Fruit fly (Drosophila melanogaster) whole organism: Measurements from ENCODE around the gene obe.

ENCODE experiments used
- Dll ChIP-seq: fragments of >200 bp; optimal IDR thresholded peaks from 2 replicates; lab custom pipeline; 2017
- EcR ChIP-seq, 2 experiments: fragments of >200 bp; optimal IDR thresholded peaks; 2 replicates each; lab custom pipeline; 2017; ENCODE audit warnings: missing biosample characterization in 2 of 2, missing genetic modification characterization in 2 of 2, missing genetic modification reagents in 2 of 2

DNA sequence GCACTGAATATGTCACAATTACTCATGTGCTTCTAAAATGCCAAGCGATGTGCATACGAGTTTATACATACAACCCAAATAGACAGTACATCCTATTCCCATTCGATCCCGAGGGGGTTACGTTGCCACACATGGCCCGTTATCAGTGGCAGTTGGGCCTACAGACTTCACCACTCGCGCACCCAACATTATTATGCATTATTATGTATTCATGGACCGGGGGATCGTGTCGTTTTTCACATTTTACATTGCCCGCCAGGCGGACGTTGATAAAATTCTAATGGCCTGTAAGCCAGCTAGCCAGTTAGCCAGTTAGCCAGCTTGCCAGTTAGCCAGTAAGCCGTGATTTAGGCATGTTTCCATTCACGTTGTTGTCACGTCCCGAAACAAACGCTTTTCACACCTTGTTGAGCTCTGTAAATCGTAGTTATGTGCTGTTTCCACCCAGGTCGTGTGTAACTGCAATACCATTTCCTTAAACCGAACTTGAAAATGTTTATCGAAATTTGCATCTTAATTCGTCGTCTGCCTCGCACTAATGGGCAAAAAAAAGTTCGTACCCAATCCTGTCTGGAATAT, 12.4 kb upstream of the obe start:
- TF ChIP-seq Dll (lab: Kevin White, UChicago) (no peak), EcR (GFP tag; optimal IDR thresholded peaks at IDR 0.05; lab: Kevin White, UChicago) (no peak)
